Worm (Caenorhabditis elegans): ENCODE results near the gene ZC376.8.

DNA sequence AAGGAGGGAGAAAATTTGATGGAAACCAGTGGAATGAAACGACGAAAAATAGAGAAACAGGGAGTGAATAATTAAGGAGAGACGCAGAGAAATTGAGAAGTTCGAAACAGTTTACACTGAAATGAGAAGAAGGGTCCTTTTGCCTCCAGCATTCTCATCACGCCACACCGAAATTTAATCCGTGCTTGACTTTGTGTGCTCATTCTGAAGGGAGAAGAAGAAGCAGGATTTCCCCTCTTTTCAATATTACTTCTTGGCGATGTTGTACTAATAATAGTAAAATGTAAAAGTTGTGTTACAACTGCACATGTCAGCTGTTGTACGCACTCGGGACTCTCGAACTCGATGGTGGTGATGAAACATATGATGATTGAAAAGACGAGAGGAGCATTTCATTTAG lies 26.4 kb upstream of the ZC376.8 start:
- TF ChIP-seq ets-7 (tag; optimal IDR thresholded peaks at IDR 0.05): no peak
- TF ChIP-seq ama-1 (optimal IDR thresholded peaks at IDR 0.05): no peak
- TF ChIP-seq sea-1 (GFP tag; conservative IDR thresholded peaks at IDR 0.05): no peak
- no peak for TF ChIP-seq F13C5.2 (tag; optimal IDR thresholded peaks at IDR 0.05)
- no peak for TF ChIP-seq hmbx-1 (tag; optimal IDR thresholded peaks at IDR 0.05)
- TF ChIP-seq flt-1 (GFP tag; IDR thresholded peaks at IDR 0.05): no peak
- TF ChIP-seq pes-1 (GFP tag; IDR thresholded peaks at IDR 0.05): no peak
- TF ChIP-seq tra-4 (tag; optimal IDR thresholded peaks at IDR 0.05): no peak
- TF ChIP-seq ceh-36 (tag; optimal IDR thresholded peaks at IDR 0.05): no peak
- TF ChIP-seq hmg-4 (GFP tag; optimal IDR thresholded peaks at IDR 0.05): no peak
- no peak for TF ChIP-seq tbx-11 (GFP tag; IDR thresholded peaks at IDR 0.05)
- TF ChIP-seq aly-1 (tag; optimal IDR thresholded peaks at IDR 0.05): no peak
- no peak for TF ChIP-seq B0310.2 (tag; optimal IDR thresholded peaks at IDR 0.05)
